Fruit fly (Drosophila melanogaster): Measurements from ENCODE around the gene CG14316.

Gene CG14316

DNA sequence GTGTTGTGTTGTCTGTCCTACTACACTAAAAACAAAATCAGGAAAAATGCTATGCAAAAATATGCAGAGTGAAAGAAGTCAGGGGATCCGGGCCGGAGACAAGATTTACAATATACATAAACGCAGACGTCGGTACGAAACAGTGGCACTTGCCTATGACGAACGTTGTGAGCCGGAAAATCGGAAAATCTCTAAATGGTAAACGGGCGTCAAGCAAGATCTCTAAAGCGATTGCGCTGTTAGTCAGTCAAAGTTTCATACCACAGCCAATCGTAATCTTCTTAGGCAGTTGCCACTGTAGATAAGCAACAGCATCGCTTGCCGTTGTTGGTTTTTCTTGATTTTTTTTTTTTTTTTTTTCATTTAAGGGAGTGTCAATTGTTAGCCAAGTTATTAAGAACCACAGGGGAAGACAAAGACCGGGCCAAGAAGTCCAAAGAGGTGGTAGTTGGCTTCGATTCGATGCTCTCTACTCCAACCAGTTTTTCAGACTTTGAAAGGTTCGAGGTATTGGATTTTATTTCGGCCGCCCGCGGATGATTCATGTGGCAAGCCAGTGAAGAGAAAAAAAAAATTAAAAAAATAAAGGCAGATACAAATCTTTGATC, 26.8 kb upstream of the CG14316 start (continued):
- TF ChIP-seq HmgD (GFP tag; optimal IDR thresholded peaks at IDR 0.05) (peak; percentile 57), CG4617 (GFP tag; optimal IDR thresholded peaks at IDR 0.05; ENCODE audit: borderline replicate concordance) (peak; percentile 17), dpn (GFP tag; optimal IDR thresholded peaks at IDR 0.05) (peak; percentile 81 to 85), ato (GFP tag; IDR thresholded peaks at IDR 0.05; ENCODE audit: partially characterized antibody) (no peak), Myb (GFP tag; optimal IDR thresholded peaks at IDR 0.05) (peak; percentile 52), Poxn (GFP tag; IDR thresholded peaks at IDR 0.05) (no peak; the same call in 1 of the 2 replicates), zen (tag; optimal IDR thresholded peaks at IDR 0.05) (peak; percentile 70), CG8478 (optimal IDR thresholded peaks at IDR 0.05) (no peak), CG13287 (GFP tag; IDR thresholded peaks at IDR 0.05; ENCODE audit: partially characterized antibody) (no peak), bsh (GFP tag; optimal IDR thresholded peaks at IDR 0.05) (peak; percentile 56 to 76), CG11695 (GFP tag; IDR thresholded peaks at IDR 0.05) (peak; percentile 92), CG30431 (GFP tag; optimal IDR thresholded peaks at IDR 0.05) (peak; percentile 70), Bgb (GFP tag; IDR thresholded peaks at IDR 0.05; ENCODE audit: partially characterized antibody) (no peak), CG9876 (GFP tag; optimal IDR thresholded peaks at IDR 0.05) (peak; percentile 52), knrl (GFP tag; IDR thresholded peaks at IDR 0.05; ENCODE audit: partially characterized antibody) (no peak), az2 (GFP tag; optimal IDR thresholded peaks at IDR 0.05) (peak; percentile 71), CG8089 (GFP tag; optimal IDR thresholded peaks at IDR 0.05) (peak; percentile 73), Sry-δ (GFP tag; optimal IDR thresholded peaks at IDR 0.05) (peak; percentile 41), Dip2 (GFP tag; IDR thresholded peaks at IDR 0.05) (peak; percentile 44; the same call in 1 of the 2 replicates), mirr (GFP tag; optimal IDR thresholded peaks at IDR 0.05) (peak; percentile 77), CG14710 (tag; optimal IDR thresholded peaks at IDR 0.05) (peak; percentile 52), sima (GFP tag; optimal IDR thresholded peaks at IDR 0.05) (no peak), TFAM (GFP tag; optimal IDR thresholded peaks at IDR 0.05) (peak; percentile 9), wdn (GFP tag; IDR thresholded peaks at IDR 0.05) (peak; percentile 76), CG7786 (GFP tag; optimal IDR thresholded peaks at IDR 0.05) (peak; percentile 79), mam (GFP tag; optimal IDR thresholded peaks at IDR 0.05) (peak; percentile 78), pum (GFP tag; optimal IDR thresholded peaks at IDR 0.05) (peak; percentile 92), Ada2b (GFP tag; IDR thresholded peaks at IDR 0.05) (peak; percentile 83), Awh (GFP tag; IDR thresholded peaks at IDR 0.05) (peak; percentile 87), CG18599 (GFP tag; optimal IDR thresholded peaks at IDR 0.05) (peak; percentile 66), H15 (GFP tag; IDR thresholded peaks at IDR 0.05) (peak; percentile 95), CG7963 (GFP tag; IDR thresholded peaks at IDR 0.05; ENCODE audit: partially characterized antibody) (no peak), D (optimal IDR thresholded peaks at IDR 0.05) (no peak), D (GFP tag; optimal IDR thresholded peaks at IDR 0.05) (peak; percentile 63), Hr39 (optimal IDR thresholded peaks at IDR 0.05) (no peak), HHEX (GFP tag; optimal IDR thresholded peaks at IDR 0.05) (peak; percentile 56), PHDP (tag; optimal IDR thresholded peaks at IDR 0.05) (no peak), nerfin-1 (tag; optimal IDR thresholded peaks at IDR 0.05) (no peak), CG5180 (GFP tag; optimal IDR thresholded peaks at IDR 0.05) (peak; percentile 45), CG4360 (GFP tag; IDR thresholded peaks at IDR 0.05) (peak; percentile 68), CG17359 (tag; optimal IDR thresholded peaks at IDR 0.05) (no peak), abd-A (tag; optimal IDR thresholded peaks at IDR 0.05) (peak; percentile 10), CG7839 (tag; optimal IDR thresholded peaks at IDR 0.05) (peak; percentile 90), amos (GFP tag; IDR thresholded peaks at IDR 0.05; ENCODE audit: partially characterized antibody) (no peak), Chrac-16 (GFP tag; optimal IDR thresholded peaks at IDR 0.05) (peak; percentile 80), C15 (GFP tag; IDR thresholded peaks at IDR 0.05) (peak; percentile 69; the same call in 1 of the 3 replicates), bbx (GFP tag; IDR thresholded peaks at IDR 0.05; ENCODE audit: partially characterized antibody) (no peak), YL-1 (GFP tag; optimal IDR thresholded peaks at IDR 0.05) (no peak), CG14441 (GFP tag; IDR thresholded peaks at IDR 0.05) (peak; percentile 96), ken (GFP tag; IDR thresholded peaks at IDR 0.05) (peak; percentile 88)

All from whole organism, embryonic.